Fruit fly (Drosophila melanogaster) whole organism, embryonic: ENCODE data around the gene CG34176.

Experiments
- Abd-B ChIP-seq: fragments of 200-800 bp; sonication (Bioruptor generic); optimal IDR thresholded peaks from 2 replicates; lab custom pipeline; 2018; ENCODE audit warnings: missing biosample characterization, mild to moderate bottlenecking, missing genetic modification characterization, moderate library complexity
- Awh ChIP-seq: fragments of 200-800 bp; sonication (Bioruptor generic); IDR thresholded peaks from 2 replicates; pipeline ENCODE4, ENCODE4 v1.3.6; 2022; ENCODE audit warnings: missing biosample characterization, missing genetic modification characterization
- Bdp1 ChIP-seq: fragments of 200-800 bp; sonication (Bioruptor generic); optimal IDR thresholded peaks from 3 replicates; lab custom pipeline; 2016; ENCODE audit warnings: missing biosample characterization, missing genetic modification characterization
- Bgb ChIP-seq: fragments of 200-800 bp; sonication (Bioruptor generic); IDR thresholded peaks from 2 replicates; pipeline ENCODE4 v1.3.6; 2022; ENCODE audit warnings: missing biosample characterization, missing genetic modification characterization; ENCODE audit not compliant: partially characterized antibody
- BtbVII ChIP-seq: fragments of 200-800 bp; sonication (Bioruptor generic); optimal IDR thresholded peaks from 3 replicates; lab custom pipeline; 2017; ENCODE audit warnings: missing biosample characterization, mild to moderate bottlenecking, missing genetic modification characterization
- CG10147 ChIP-seq: fragments of 200-800 bp; sonication (Bioruptor generic); optimal IDR thresholded peaks from 2 replicates; lab custom pipeline; 2019; ENCODE audit warnings: missing biosample characterization, mild to moderate bottlenecking, missing genetic modification characterization, moderate library complexity
- CG10431 ChIP-seq: fragments of 200-800 bp; sonication (Bioruptor generic); optimal IDR thresholded peaks from 3 replicates; lab custom pipeline; 2018; ENCODE audit warnings: missing biosample characterization, mild to moderate bottlenecking, missing genetic modification characterization
- CG11504 ChIP-seq: fragments of 200-800 bp; sonication (Bioruptor generic); optimal IDR thresholded peaks from 3 replicates; lab custom pipeline; 2019; ENCODE audit warnings: missing biosample characterization, mild to moderate bottlenecking, missing genetic modification characterization, moderate library complexity
- CG11560 ChIP-seq: fragments of 200-800 bp; sonication (Bioruptor generic); IDR thresholded peaks from 3 replicates; pipeline ENCODE4 v1.3.6; 2022; ENCODE audit warnings: missing biosample characterization, missing genetic modification characterization
- CG11695 ChIP-seq: fragments of 200-800 bp; sonication (Bioruptor generic); IDR thresholded peaks from 3 replicates; pipeline ENCODE4 v1.3.6; 2022; ENCODE audit warnings: missing biosample characterization, missing genetic modification characterization
- CG1233 ChIP-seq: fragments of 200-800 bp; sonication (Bioruptor generic); optimal IDR thresholded peaks from 4 replicates; lab custom pipeline; 2018; ENCODE audit warnings: missing biosample characterization, mild to moderate bottlenecking, missing genetic modification characterization
- CG17912 ChIP-seq: fragments of 200-800 bp; sonication (Bioruptor generic); optimal IDR thresholded peaks from 2 replicates; lab custom pipeline; 2018; ENCODE audit warnings: missing biosample characterization, mild to moderate bottlenecking, missing genetic modification characterization
- CG18011 ChIP-seq: fragments of 200-800 bp; sonication (Bioruptor generic); optimal IDR thresholded peaks from 2 replicates; lab custom pipeline; 2017; ENCODE audit warnings: missing biosample characterization, missing genetic modification characterization, mild to moderate bottlenecking, moderate library complexity, missing genotype
- CG3163 ChIP-seq: fragments of 200-800 bp; sonication (Bioruptor generic); optimal IDR thresholded peaks from 3 replicates; lab custom pipeline; 2016; ENCODE audit warnings: missing biosample characterization, missing genetic modification characterization
- CG33557 ChIP-seq: fragments of 200-800 bp; sonication (Bioruptor generic); optimal IDR thresholded peaks from 2 replicates; lab custom pipeline; 2019; ENCODE audit warnings: missing biosample characterization, mild to moderate bottlenecking, missing genetic modification characterization, moderate library complexity
- CG43689 ChIP-seq: fragments of 200-800 bp; sonication (Bioruptor generic); IDR thresholded peaks from 2 replicates; pipeline ENCODE4 v1.3.6; 2022; ENCODE audit warnings: missing biosample characterization, missing genetic modification characterization
- CG5180 ChIP-seq: fragments of 200-800 bp; sonication (Bioruptor generic); optimal IDR thresholded peaks from 3 replicates; lab custom pipeline; 2017; ENCODE audit warnings: missing biosample characterization, missing genetic modification characterization, mild to moderate bottlenecking, moderate library complexity, missing genetic modification reagents
- CG6654 ChIP-seq: fragments of 200-800 bp; sonication (Bioruptor generic); optimal IDR thresholded peaks from 2 replicates; lab custom pipeline; 2017; ENCODE audit warnings: missing biosample characterization, mild to moderate bottlenecking, missing genetic modification characterization
- CG6791 ChIP-seq: fragments of 200-800 bp; sonication (Bioruptor generic); IDR thresholded peaks from 3 replicates; pipeline ENCODE4 v1.3.6; 2022; ENCODE audit warnings: missing biosample characterization, missing genetic modification characterization; ENCODE audit not compliant: partially characterized antibody
- CG7556 ChIP-seq: fragments of 200-800 bp; sonication (Bioruptor generic); optimal IDR thresholded peaks from 2 replicates; lab custom pipeline; 2017; ENCODE audit warnings: missing biosample characterization, mild to moderate bottlenecking, missing genetic modification characterization
- Deaf1 ChIP-seq: fragments of 200-800 bp; optimal IDR thresholded peaks from 3 replicates; lab custom pipeline; 2019; ENCODE audit warnings: missing biosample characterization, mild to moderate bottlenecking, missing genetic modification characterization, moderate library complexity
- Doc2 ChIP-seq: fragments of 200-800 bp; sonication (Bioruptor generic); IDR thresholded peaks from 2 replicates; pipeline ENCODE4 v1.3.6; 2022; ENCODE audit warnings: missing biosample characterization, missing genetic modification characterization
- ERR ChIP-seq: fragments of 200-800 bp; sonication (Bioruptor generic); optimal IDR thresholded peaks from 2 replicates; lab custom pipeline; 2016; ENCODE audit warnings: missing biosample characterization, missing genetic modification characterization
- GATAe ChIP-seq: fragments of 200-800 bp; sonication (Bioruptor generic); conservative IDR thresholded peaks from 2 replicates; pipeline ENCODE4 v1.3.6; 2022; ENCODE audit warnings: missing biosample characterization, missing genetic modification characterization
- HmgZ ChIP-seq: fragments of 200-800 bp; sonication (Bioruptor generic); optimal IDR thresholded peaks from 2 replicates; lab custom pipeline; 2018; ENCODE audit warnings: missing biosample characterization, mild to moderate bottlenecking, missing genetic modification characterization
- Lim3 ChIP-seq: fragments of 200-800 bp; sonication (Bioruptor generic); IDR thresholded peaks from 2 replicates; pipeline ENCODE4 v1.3.6; 2022; ENCODE audit warnings: missing biosample characterization, missing genetic modification characterization
- NC2α ChIP-seq: fragments of 200-800 bp; sonication (Bioruptor generic); optimal IDR thresholded peaks from 2 replicates; lab custom pipeline; 2016; ENCODE audit warnings: missing biosample characterization, missing genetic modification characterization
- Optix ChIP-seq: fragments of 200-800 bp; sonication (Bioruptor generic); IDR thresholded peaks from 3 replicates; pipeline ENCODE4 v1.3.6; 2022; ENCODE audit warnings: missing biosample characterization, missing genetic modification characterization
- Trl ChIP-seq, 3 experiments: fragments of >200 bp in 2 of 3; fragments of 200-800 bp in 1 of 3; sonication (Bioruptor generic) in 1 of 3; optimal IDR thresholded peaks; 2 replicates in 1 of 3; 3 replicates in 2 of 3; lab custom pipeline; 2016 to 2017; ENCODE audit warnings: missing biosample characterization in 1 of 3, missing genetic modification characterization in 1 of 3
- cad ChIP-seq: fragments of >200 bp; optimal IDR thresholded peaks from 2 replicates; lab custom pipeline; 2017; ENCODE audit warnings: missing biosample characterization, missing genetic modification characterization
- chinmo ChIP-seq: fragments of 200-800 bp; sonication (Bioruptor generic); IDR thresholded peaks from 4 replicates; pipeline ENCODE4 v1.3.6; 2022; ENCODE audit warnings: missing biosample characterization, missing genetic modification characterization; ENCODE audit not compliant: partially characterized antibody
- ewg ChIP-seq: fragments of 200-800 bp; sonication (Bioruptor generic); optimal IDR thresholded peaks from 3 replicates; lab custom pipeline; 2017; ENCODE audit warnings: mild to moderate bottlenecking, missing biosample characterization, missing genetic modification reagents, missing genetic modification characterization
- fd102C ChIP-seq: fragments of 200-800 bp; sonication (Bioruptor generic); optimal IDR thresholded peaks from 2 replicates; lab custom pipeline; 2018; ENCODE audit warnings: missing biosample characterization, mild to moderate bottlenecking, missing genetic modification characterization, moderate library complexity
- knrl ChIP-seq: fragments of 200-800 bp; sonication (Bioruptor generic); IDR thresholded peaks from 3 replicates; pipeline ENCODE4 v1.3.6; 2022; ENCODE audit warnings: missing biosample characterization, missing genetic modification characterization; ENCODE audit not compliant: partially characterized antibody
- rib ChIP-seq: fragments of 200-800 bp; sonication (Bioruptor generic); IDR thresholded peaks from 2 replicates; pipeline ENCODE4 v1.3.6; 2022; ENCODE audit warnings: missing biosample characterization, missing genetic modification characterization
- salm ChIP-seq: fragments of 200-800 bp; sonication (Bioruptor generic); optimal IDR thresholded peaks from 2 replicates; lab custom pipeline; 2018; ENCODE audit warnings: missing biosample characterization, mild to moderate bottlenecking, missing genetic modification characterization
- sc ChIP-seq, 3 experiments: fragments of >200 bp in 2 of 3; fragments of 200-800 bp in 1 of 3; sonication (Bioruptor generic) in 1 of 3; optimal IDR thresholded peaks; 2 replicates in 2 of 3; 3 replicates in 1 of 3; lab custom pipeline; 2017; ENCODE audit warnings: mild to moderate bottlenecking in 1 of 3, missing biosample characterization in 1 of 3, missing genetic modification characterization in 1 of 3, missing genetic modification reagents in 1 of 3
- scrt ChIP-seq: fragments of 200-800 bp; sonication (Bioruptor generic); optimal IDR thresholded peaks from 2 replicates; lab custom pipeline; 2018; ENCODE audit warnings: missing biosample characterization, mild to moderate bottlenecking, missing genetic modification characterization, moderate library complexity
- tap ChIP-seq: fragments of 200-800 bp; optimal IDR thresholded peaks from 3 replicates; lab custom pipeline; 2019; ENCODE audit warnings: missing biosample characterization, mild to moderate bottlenecking, missing genetic modification characterization, moderate library complexity
- tin ChIP-seq: fragments of 200-800 bp; sonication (Bioruptor generic); optimal IDR thresholded peaks from 3 replicates; lab custom pipeline; 2016; ENCODE audit warnings: missing biosample characterization, missing genetic modification characterization
- tna ChIP-seq: fragments of 200-800 bp; sonication (Bioruptor generic); IDR thresholded peaks from 2 replicates; pipeline ENCODE4 v1.3.6; 2022; ENCODE audit warnings: missing biosample characterization, missing genetic modification characterization; ENCODE audit not compliant: partially characterized antibody

The CG34176 gene

DNA sequence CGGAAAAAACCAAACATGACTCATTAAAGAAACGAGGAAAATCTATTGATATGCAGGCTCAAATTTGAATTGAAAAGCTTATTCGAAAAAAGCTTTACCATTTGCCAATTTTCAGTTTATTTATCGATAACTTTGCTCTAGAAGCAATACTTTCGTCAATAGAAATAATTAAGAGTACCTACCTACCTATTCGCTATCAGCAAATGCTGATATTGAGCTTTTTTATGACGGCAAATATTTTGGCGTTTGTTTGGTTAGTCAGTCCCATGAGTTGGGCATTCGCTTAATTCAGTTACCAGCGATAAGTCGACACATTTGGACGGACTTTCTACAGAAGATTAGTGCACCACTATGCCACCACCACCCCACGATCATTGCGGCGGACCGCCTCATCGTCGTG lies at the start of gene CG34176:
Gene CG34176, plus strand, starts transcription at position 301 of the 400 bp plus-strand sequence.
- TF ChIP-seq Bgb (GFP tag; lab: Robert Waterston, UW): no peak
- 0 out of 2 replicates have a peak, but pooled peaks have one; percentile 16 for TF ChIP-seq Awh (GFP tag; lab: Robert Waterston, UW)
- TF ChIP-seq GATAe (GFP tag; lab: Robert Waterston, UW): 0 out of 2 replicates have a peak, but pooled peaks have one; percentile 13

dm6 chr2L:3968325-3968724 lies 35.6 kb upstream of the CG34176 start:
- TF ChIP-seq fd102C (GFP tag; lab: Kevin White, UChicago) (no peak), CG17912 (GFP tag; lab: Kevin White, UChicago) (no peak), CG11695 (GFP tag; lab: Robert Waterston, UW) (no peak), CG6654 (GFP tag; lab: Kevin White, UChicago) (peak; percentile 95), CG6791 (GFP tag; lab: Robert Waterston, UW) (0 out of 3 replicates have a peak, but pooled peaks have one; percentile 6), knrl (GFP tag; lab: Robert Waterston, UW) (peak; percentile 26; the same call in 1 of the 3 replicates), cad (GFP tag; lab: Kevin White, UChicago) (peak; percentile 88), tna (no peak), CG7556 (GFP tag; lab: Kevin White, UChicago) (no peak), Optix (GFP tag; lab: Robert Waterston, UW) (no peak), CG18011 (GFP tag; lab: Kevin White, UChicago) (no peak), tap (tag; lab: Kevin White, UChicago) (no peak), CG43689 (no peak), Abd-B (peak; percentile 40), NC2α (no peak), rib (no peak)

- peak; percentile 43 for TF ChIP-seq CG3163 (GFP tag; lab: Kevin White, UChicago)
- TF ChIP-seq Deaf1 (tag; lab: Kevin White, UChicago): peak; percentile 95
- peak; percentile 62 for TF ChIP-seq ewg (GFP tag; lab: Kevin White, UChicago)
- TF ChIP-seq CG10431: no peak
- TF ChIP-seq chinmo: 0 out of 4 replicates have a peak, but pooled peaks have one; percentile 11
- no peak for TF ChIP-seq ERR (GFP tag; lab: Kevin White, UChicago)
- TF ChIP-seq Doc2 (GFP tag; lab: Robert Waterston, UW): no peak
- TF ChIP-seq scrt (GFP tag; lab: Kevin White, UChicago): peak; percentile 1
- peak; percentile 32 to 34 for TF ChIP-seq Trl (optimal IDR thresholded peaks at IDR 0.05; lab: Kevin White, UChicago)
- no peak for TF ChIP-seq Trl (GFP tag; optimal IDR thresholded peaks at IDR 0.05; lab: Kevin White, UChicago)
- TF ChIP-seq CG5180 (GFP tag; lab: Kevin White, UChicago): peak; percentile 42
- TF ChIP-seq CG11504 (tag; lab: Kevin White, UChicago): peak; percentile 96
Observed at dm6 chr2L:3991638-3992037, 12.2 kb upstream of the CG34176 start, which contains the start of gene fred. Gene fred (minus strand): TSS chr2L:3991713.

dm6 chr2L:3999718-4000117 lies 4.2 kb upstream of the CG34176 start, which contains the start of gene CG43797:
Gene CG43797 (plus strand): TSS chr2L:4000018.
- TF ChIP-seq CG11560 (tag; lab: Robert Waterston, UW): no peak
- no peak for TF ChIP-seq BtbVII (GFP tag; lab: Kevin White, UChicago)
- no peak for TF ChIP-seq salm (tag; lab: Kevin White, UChicago)
- no peak for TF ChIP-seq sc (optimal IDR thresholded peaks at IDR 0.05; lab: Kevin White, UChicago)
- no peak for TF ChIP-seq sc (GFP tag; optimal IDR thresholded peaks at IDR 0.05; lab: Kevin White, UChicago)
- TF ChIP-seq CG10147 (GFP tag; lab: Kevin White, UChicago): no peak
- no peak for TF ChIP-seq CG1233 (GFP tag; lab: Kevin White, UChicago)
- TF ChIP-seq CG11695 (GFP tag; lab: Robert Waterston, UW): no peak
- TF ChIP-seq Bdp1 (GFP tag; lab: Kevin White, UChicago): no peak
- no peak for TF ChIP-seq Lim3
- no peak for TF ChIP-seq CG33557
- no peak for TF ChIP-seq HmgZ (tag; lab: Kevin White, UChicago)
- no peak for TF ChIP-seq tin (GFP tag; lab: Kevin White, UChicago)
- TF ChIP-seq, all 482 proteins: peak for 0
